Worm (Caenorhabditis elegans) whole organism, midembryonic: Measurements from ENCODE around the gene grsp-4.

Experiments
- T22C8.4 ChIP-seq: fragments of 200-800 bp; sonication (Bioruptor generic); IDR thresholded peaks from 2 replicates; pipeline ENCODE4 v1.3.6; 2022; ENCODE audit warnings: missing genetic modification characterization, missing compliant biosample characterization
- cog-1 ChIP-seq: sonication (generic microtip); optimal IDR thresholded peaks from 2 replicates; lab custom pipeline; 2016; ENCODE audit warnings: missing genetic modification characterization, missing compliant biosample characterization
- flt-1 ChIP-seq: fragments of 200-800 bp; sonication (Bioruptor generic); IDR thresholded peaks from 2 replicates; pipeline ENCODE4 v1.3.6; 2022; ENCODE audit warnings: missing genetic modification characterization, missing compliant biosample characterization
- klf-2 ChIP-seq: fragments of 200-800 bp; sonication (Bioruptor generic); conservative IDR thresholded peaks from 2 replicates; pipeline ENCODE4 v1.3.6; 2022; ENCODE audit warnings: missing genetic modification reagents, missing genetic modification characterization, missing compliant biosample characterization
- med-1 ChIP-seq: sonication (generic microtip); optimal IDR thresholded peaks from 2 replicates; lab custom pipeline; 2017; ENCODE audit warnings: missing genetic modification characterization, mild to moderate bottlenecking, missing compliant biosample characterization, antibody characterized with exemption, missing genetic modification reagents; ENCODE audit not compliant: insufficient read depth
- ref-1 ChIP-seq: fragments of 200-800 bp; sonication (Bioruptor generic); conservative IDR thresholded peaks from 2 replicates; pipeline ENCODE4 v1.3.6; 2022; ENCODE audit warnings: missing genetic modification reagents, missing genetic modification characterization, missing compliant biosample characterization
- tab-1 ChIP-seq: fragments of 200-800 bp; sonication (Bioruptor generic); IDR thresholded peaks from 2 replicates; pipeline ENCODE4 v1.3.6; 2022; ENCODE audit warnings: missing genetic modification characterization, missing compliant biosample characterization
- ztf-23 ChIP-seq: fragments of 200-800 bp; sonication (Bioruptor generic); IDR thresholded peaks from 2 replicates; pipeline ENCODE4 v1.3.6; 2022; ENCODE audit warnings: missing genetic modification reagents, missing genetic modification characterization, missing compliant biosample characterization
- ztf-29 ChIP-seq: fragments of 200-800 bp; sonication (Bioruptor generic); IDR thresholded peaks from 2 replicates; pipeline ENCODE4 v1.3.6; 2022; ENCODE audit warnings: missing genetic modification reagents, missing genetic modification characterization, missing compliant biosample characterization

The grsp-4 gene

DNA sequence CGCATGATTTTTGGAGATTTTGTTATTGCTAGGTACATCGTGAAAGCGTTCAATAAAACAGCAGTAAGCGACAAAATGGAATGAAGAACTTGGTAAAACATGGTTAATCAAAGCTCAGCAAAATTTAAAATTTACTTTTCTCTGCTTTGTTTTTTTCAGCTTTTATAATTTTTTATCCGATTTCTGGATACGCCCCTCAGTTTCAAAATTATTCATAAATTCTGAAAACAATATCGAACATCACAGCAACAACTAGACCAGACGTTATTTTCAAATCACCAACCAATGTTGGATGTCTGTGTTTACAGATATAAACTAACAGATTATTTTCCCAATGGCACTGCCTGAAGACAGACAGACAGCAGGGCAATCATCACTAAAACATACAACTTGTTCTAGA is 9.9 kb downstream of the grsp-4 start, which contains the start of gene srd-31:
TSS of gene srd-31 (minus strand) at position 101 of the 400 bp plus-strand sequence.
- TF ChIP-seq ref-1 (GFP tag; lab: Robert Waterston, UW) = no peak
- no peak for TF ChIP-seq tab-1 (GFP tag; lab: Robert Waterston, UW)
- no peak for TF ChIP-seq klf-2 (GFP tag; lab: Robert Waterston, UW)
- TF ChIP-seq med-1 (GFP tag; lab: Kevin White, UChicago) = no peak
- no peak for TF ChIP-seq ztf-29 (GFP tag; lab: Robert Waterston, UW)
- no peak for TF ChIP-seq flt-1 (GFP tag; lab: Robert Waterston, UW)
- TF ChIP-seq T22C8.4 = no peak
- TF ChIP-seq cog-1 (tag; lab: Kevin White, UChicago) = no peak
- TF ChIP-seq ztf-23 = no peak

ce11 chrV:7635469-7635868 is 10.7 kb downstream of the grsp-4 start, which contains the start of gene srd-29:
srd-29 (plus strand) TSS chrV:7635769.
- TF ChIP-seq ref-1 (GFP tag; lab: Robert Waterston, UW) = no peak
- no peak for TF ChIP-seq tab-1 (GFP tag; lab: Robert Waterston, UW)
- no peak for TF ChIP-seq ztf-23
- no peak for TF ChIP-seq klf-2 (GFP tag; lab: Robert Waterston, UW)
- no peak for TF ChIP-seq flt-1 (GFP tag; lab: Robert Waterston, UW)
- TF ChIP-seq T22C8.4 = no peak
- no peak for TF ChIP-seq ztf-29 (GFP tag; lab: Robert Waterston, UW)
- TF ChIP-seq cog-1 (tag; lab: Kevin White, UChicago) = no peak
- TF ChIP-seq med-1 (GFP tag; lab: Kevin White, UChicago) = no peak

- no peak for TF ChIP-seq med-1 (GFP tag; lab: Kevin White, UChicago)
- no peak for TF ChIP-seq flt-1 (GFP tag; lab: Robert Waterston, UW)
- TF ChIP-seq cog-1 (tag; lab: Kevin White, UChicago) = no peak
- no peak for TF ChIP-seq T22C8.4
- no peak for TF ChIP-seq ztf-23
- no peak for TF ChIP-seq ztf-29 (GFP tag; lab: Robert Waterston, UW)
- TF ChIP-seq ref-1 (GFP tag; lab: Robert Waterston, UW) = no peak
- no peak for TF ChIP-seq klf-2 (GFP tag; lab: Robert Waterston, UW)
- TF ChIP-seq tab-1 (GFP tag; lab: Robert Waterston, UW) = no peak
These were observed 13.0 kb downstream of the grsp-4 start, which contains the start of gene clec-45 for ce11 chrV:7637801-7638200. clec-45 (plus strand) TSS chrV:7638101.

- TF ChIP-seq med-1 (GFP tag; lab: Kevin White, UChicago) (no peak), ztf-23 (no peak), ref-1 (GFP tag; lab: Robert Waterston, UW) (no peak), T22C8.4 (no peak), ztf-29 (GFP tag; lab: Robert Waterston, UW) (no peak), cog-1 (tag; lab: Kevin White, UChicago) (no peak), tab-1 (GFP tag; lab: Robert Waterston, UW) (no peak), flt-1 (GFP tag; lab: Robert Waterston, UW) (no peak), klf-2 (GFP tag; lab: Robert Waterston, UW) (no peak)
These were observed 14.6 kb downstream of the grsp-4 start for ce11 chrV:7639356-7639755.

DNA sequence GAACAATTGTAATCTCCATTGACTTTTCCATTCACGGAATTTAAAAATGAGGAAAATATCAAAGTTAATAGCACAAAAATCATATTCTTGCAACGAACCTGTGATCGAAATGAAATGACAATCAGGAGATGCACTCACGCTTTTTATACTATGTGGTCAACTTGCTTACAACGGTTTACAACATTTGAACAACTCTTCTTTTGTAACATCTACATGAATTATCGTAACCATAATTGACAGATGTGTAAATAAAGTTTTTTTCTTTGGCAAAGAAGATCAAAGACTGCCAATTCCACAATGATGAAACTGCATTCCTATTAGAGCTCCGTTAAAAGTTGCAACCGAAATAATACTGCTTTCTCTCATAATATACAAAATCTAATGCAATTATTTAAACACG is 15.0 kb downstream of the grsp-4 start, which contains the start of gene F07C4.10:
TSS of gene F07C4.10 (minus strand) at position 101 of the 400 bp plus-strand sequence.
- TF ChIP-seq ztf-29 (GFP tag; lab: Robert Waterston, UW) (no peak), klf-2 (GFP tag; lab: Robert Waterston, UW) (no peak), flt-1 (GFP tag; lab: Robert Waterston, UW) (no peak), med-1 (GFP tag; lab: Kevin White, UChicago) (no peak), ztf-23 (no peak), tab-1 (GFP tag; lab: Robert Waterston, UW) (no peak), cog-1 (tag; lab: Kevin White, UChicago) (no peak), T22C8.4 (no peak), ref-1 (GFP tag; lab: Robert Waterston, UW) (no peak)

DNA sequence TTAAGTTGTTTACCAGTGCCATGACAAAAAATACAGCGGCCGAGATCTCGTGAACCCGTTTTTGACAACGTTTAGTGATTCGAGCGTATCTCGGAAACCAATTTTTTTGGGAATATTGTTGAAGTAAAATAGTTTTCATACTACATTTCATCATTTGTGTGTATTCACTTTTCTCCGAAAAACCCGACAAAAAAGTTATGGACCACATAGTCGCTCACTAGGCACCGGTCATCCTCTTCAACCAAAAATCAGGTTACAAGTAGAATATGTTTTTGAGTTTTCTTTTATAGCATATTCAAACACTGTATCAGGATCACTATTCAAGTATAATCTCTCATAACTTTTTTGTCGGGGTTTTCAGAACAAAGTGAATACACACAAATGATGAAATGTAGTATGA is 17.0 kb downstream of the grsp-4 start:
- TF ChIP-seq flt-1 (GFP tag; lab: Robert Waterston, UW) = no peak
- no peak for TF ChIP-seq ztf-23
- no peak for TF ChIP-seq ztf-29 (GFP tag; lab: Robert Waterston, UW)
- TF ChIP-seq med-1 (GFP tag; lab: Kevin White, UChicago) = no peak
- TF ChIP-seq cog-1 (tag; lab: Kevin White, UChicago) = no peak
- TF ChIP-seq T22C8.4 = no peak
- TF ChIP-seq ref-1 (GFP tag; lab: Robert Waterston, UW) = no peak
- no peak for TF ChIP-seq tab-1 (GFP tag; lab: Robert Waterston, UW)
- no peak for TF ChIP-seq klf-2 (GFP tag; lab: Robert Waterston, UW)

DNA sequence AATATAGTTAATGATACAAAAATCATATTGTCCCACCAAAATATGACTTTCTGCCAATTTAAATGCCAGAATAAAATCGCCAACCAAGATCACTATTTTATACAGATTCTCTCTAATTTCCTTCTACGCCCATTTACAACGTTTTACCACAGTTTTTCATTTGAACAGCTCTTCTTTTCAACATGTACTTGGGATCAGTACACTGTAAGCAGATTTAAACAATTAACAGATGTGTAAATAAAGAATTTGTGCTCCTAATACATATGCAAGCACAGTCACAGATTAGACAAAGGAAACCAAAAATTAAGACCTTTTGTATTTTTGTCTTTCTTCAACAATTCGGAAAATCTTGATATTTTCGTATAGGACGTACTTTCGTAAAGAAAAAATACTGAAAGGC is 18.7 kb downstream of the grsp-4 start, which contains the start of gene F07C4.11:
TSS of gene F07C4.11 (minus strand) at position 101 of the 400 bp plus-strand sequence.
- TF ChIP-seq klf-2 (GFP tag; lab: Robert Waterston, UW) (no peak), tab-1 (GFP tag; lab: Robert Waterston, UW) (no peak), flt-1 (GFP tag; lab: Robert Waterston, UW) (no peak), med-1 (GFP tag; lab: Kevin White, UChicago) (no peak), ztf-29 (GFP tag; lab: Robert Waterston, UW) (no peak), ztf-23 (no peak), T22C8.4 (no peak), cog-1 (tag; lab: Kevin White, UChicago) (no peak), ref-1 (GFP tag; lab: Robert Waterston, UW) (no peak)

- TF ChIP-seq ztf-29 (GFP tag; lab: Robert Waterston, UW) = no peak
- TF ChIP-seq ztf-23 = no peak
- no peak for TF ChIP-seq flt-1 (GFP tag; lab: Robert Waterston, UW)
- TF ChIP-seq ref-1 (GFP tag; lab: Robert Waterston, UW) = no peak
- no peak for TF ChIP-seq T22C8.4
- TF ChIP-seq cog-1 (tag; lab: Kevin White, UChicago) = no peak
- no peak for TF ChIP-seq tab-1 (GFP tag; lab: Robert Waterston, UW)
- TF ChIP-seq klf-2 (GFP tag; lab: Robert Waterston, UW) = no peak
- no peak for TF ChIP-seq med-1 (GFP tag; lab: Kevin White, UChicago)
These were observed 20.7 kb downstream of the grsp-4 start, which contains the start of gene str-47 for ce11 chrV:7645454-7645853. str-47 (plus strand) TSS chrV:7645754.

- TF ChIP-seq ref-1 (GFP tag; lab: Robert Waterston, UW) = no peak
- TF ChIP-seq T22C8.4 = no peak
- TF ChIP-seq cog-1 (tag; lab: Kevin White, UChicago) = no peak
- TF ChIP-seq ztf-23 = no peak
- no peak for TF ChIP-seq med-1 (GFP tag; lab: Kevin White, UChicago)
- TF ChIP-seq ztf-29 (GFP tag; lab: Robert Waterston, UW) = no peak
- TF ChIP-seq tab-1 (GFP tag; lab: Robert Waterston, UW) = no peak
- TF ChIP-seq flt-1 (GFP tag; lab: Robert Waterston, UW) = no peak
- no peak for TF ChIP-seq klf-2 (GFP tag; lab: Robert Waterston, UW)
These were observed 22.4 kb downstream of the grsp-4 start for ce11 chrV:7647147-7647546.
